Fruit fly (Drosophila melanogaster) whole organism, embryonic: Measurements from ENCODE around the gene CG9467.
A peak's percentile ranks its signal among the peaks of the same experiment; 100 is the strongest.

Experiments
- Aef1 ChIP-seq: fragments of 200-800 bp; sonication (Bioruptor generic); IDR thresholded peaks from 3 replicates; pipeline ENCODE4 v1.3.6; 2022; ENCODE audit warnings: missing biosample characterization, missing genetic modification characterization
- Blimp-1 ChIP-seq: fragments of 200-800 bp; sonication (Bioruptor generic); optimal IDR thresholded peaks from 3 replicates; lab custom pipeline; 2018; ENCODE audit warnings: missing biosample characterization, missing genetic modification characterization, mild to moderate bottlenecking, moderate library complexity, missing genetic modification reagents
- CG10274 ChIP-seq: fragments of 200-800 bp; sonication (Bioruptor generic); optimal IDR thresholded peaks from 3 replicates; lab custom pipeline; 2017; ENCODE audit warnings: missing biosample characterization, mild to moderate bottlenecking, missing genetic modification characterization
- CG10543 ChIP-seq: fragments of 200-800 bp; sonication (Bioruptor generic); optimal IDR thresholded peaks from 3 replicates; lab custom pipeline; 2017; ENCODE audit warnings: missing biosample characterization, mild to moderate bottlenecking, missing genetic modification characterization, moderate library complexity
- CG12744 ChIP-seq: fragments of 200-800 bp; sonication (Bioruptor generic); optimal IDR thresholded peaks from 2 replicates; lab custom pipeline; 2016; ENCODE audit warnings: missing biosample characterization, missing genetic modification characterization
- CG14965 ChIP-seq: fragments of 200-800 bp; sonication (Bioruptor generic); optimal IDR thresholded peaks from 2 replicates; lab custom pipeline; 2016; ENCODE audit warnings: missing biosample characterization, missing genetic modification characterization, borderline replicate concordance
- CG17385 ChIP-seq: fragments of 200-800 bp; sonication (Bioruptor generic); optimal IDR thresholded peaks from 3 replicates; lab custom pipeline; 2018; ENCODE audit warnings: missing biosample characterization, mild to moderate bottlenecking, missing genetic modification characterization
- CG1792 ChIP-seq: fragments of 200-800 bp; sonication (Bioruptor generic); optimal IDR thresholded peaks from 2 replicates; lab custom pipeline; 2016; ENCODE audit warnings: missing biosample characterization, missing genetic modification characterization
- CG18764 ChIP-seq: fragments of 200-800 bp; sonication (Bioruptor generic); optimal IDR thresholded peaks from 3 replicates; lab custom pipeline; 2016; ENCODE audit warnings: missing biosample characterization, missing genetic modification characterization
- CG2120 ChIP-seq: fragments of 200-800 bp; sonication (Bioruptor generic); optimal IDR thresholded peaks from 3 replicates; lab custom pipeline; 2016; ENCODE audit warnings: missing biosample characterization, missing genetic modification characterization
- CG2875 ChIP-seq: fragments of 200-800 bp; sonication (Bioruptor generic); optimal IDR thresholded peaks from 2 replicates; lab custom pipeline; 2017; ENCODE audit warnings: missing biosample characterization, mild to moderate bottlenecking, missing genetic modification characterization, missing genetic modification reagents
- CG2889 ChIP-seq: fragments of 200-800 bp; sonication (Bioruptor generic); IDR thresholded peaks from 3 replicates; pipeline ENCODE4 v1.3.6; 2022; ENCODE audit warnings: missing biosample characterization, missing genetic modification characterization
- CG31365 ChIP-seq: fragments of 200-800 bp; sonication (Bioruptor generic); optimal IDR thresholded peaks from 2 replicates; lab custom pipeline; 2018; ENCODE audit warnings: missing biosample characterization, mild to moderate bottlenecking, missing genetic modification characterization
- CG31388 ChIP-seq: fragments of 200-800 bp; sonication (Bioruptor generic); optimal IDR thresholded peaks from 2 replicates; lab custom pipeline; 2016; ENCODE audit warnings: missing biosample characterization, missing genetic modification characterization
- CG3163 ChIP-seq: fragments of 200-800 bp; sonication (Bioruptor generic); optimal IDR thresholded peaks from 3 replicates; lab custom pipeline; 2016; ENCODE audit warnings: missing biosample characterization, missing genetic modification characterization
- CG32532 ChIP-seq: fragments of 200-800 bp; sonication (Bioruptor generic); IDR thresholded peaks from 2 replicates; pipeline ENCODE4 v1.3.6; 2022; ENCODE audit warnings: missing biosample characterization, missing genetic modification characterization
- CG6689 ChIP-seq: fragments of 200-800 bp; sonication (Bioruptor generic); IDR thresholded peaks from 2 replicates; pipeline ENCODE4 v1.3.6; 2022; ENCODE audit warnings: missing biosample characterization, missing genetic modification characterization
- CG6813 ChIP-seq: fragments of 200-800 bp; sonication (Bioruptor generic); optimal IDR thresholded peaks from 2 replicates; lab custom pipeline; 2017; ENCODE audit warnings: missing biosample characterization, missing genetic modification characterization, mild to moderate bottlenecking, moderate library complexity, missing genetic modification reagents
- CG8089 ChIP-seq: fragments of 200-800 bp; sonication (Bioruptor generic); optimal IDR thresholded peaks from 3 replicates; lab custom pipeline; 2016; ENCODE audit warnings: missing biosample characterization, missing genetic modification characterization
- CG9727 ChIP-seq: fragments of 200-800 bp; sonication (Bioruptor generic); optimal IDR thresholded peaks from 3 replicates; lab custom pipeline; 2017; ENCODE audit warnings: missing biosample characterization, mild to moderate bottlenecking, missing genetic modification characterization
- CG9797 ChIP-seq: fragments of 200-800 bp; sonication (Bioruptor generic); optimal IDR thresholded peaks from 3 replicates; lab custom pipeline; 2018; ENCODE audit warnings: missing biosample characterization, mild to moderate bottlenecking, missing genetic modification characterization
- CTCF ChIP-seq: fragments of 200-800 bp; sonication (Bioruptor generic); optimal IDR thresholded peaks from 2 replicates; lab custom pipeline; 2017; ENCODE audit warnings: missing biosample characterization, mild to moderate bottlenecking, missing genetic modification characterization, moderate library complexity
- CoRest ChIP-seq: fragments of 200-800 bp; sonication (Bioruptor generic); optimal IDR thresholded peaks from 3 replicates; lab custom pipeline; 2018; ENCODE audit warnings: missing biosample characterization, mild to moderate bottlenecking, missing genetic modification characterization, moderate library complexity
- Dad ChIP-seq: fragments of 200-800 bp; sonication (Bioruptor generic); optimal IDR thresholded peaks from 3 replicates; lab custom pipeline; 2016; ENCODE audit warnings: missing biosample characterization, missing genetic modification characterization
- Dek ChIP-seq: fragments of 200-800 bp; sonication (Bioruptor generic); optimal IDR thresholded peaks from 3 replicates; lab custom pipeline; 2019; ENCODE audit warnings: missing biosample characterization, mild to moderate bottlenecking, missing genetic modification characterization, moderate library complexity
- E2f1 ChIP-seq: fragments of 200-800 bp; sonication (Bioruptor generic); IDR thresholded peaks from 2 replicates; pipeline ENCODE4 v1.3.6; 2022; ENCODE audit warnings: missing biosample characterization, missing genetic modification characterization
- Gsc ChIP-seq: fragments of 200-800 bp; sonication (Bioruptor generic); IDR thresholded peaks from 2 replicates; pipeline ENCODE4 v1.3.6; 2022; ENCODE audit warnings: missing biosample characterization, missing genetic modification characterization
- HHEX ChIP-seq: fragments of 200-800 bp; sonication (Bioruptor generic); optimal IDR thresholded peaks from 3 replicates; lab custom pipeline; 2017; ENCODE audit warnings: missing biosample characterization, mild to moderate bottlenecking, missing genetic modification characterization, missing genetic modification reagents
- HLHmδ ChIP-seq: fragments of 200-800 bp; sonication (Bioruptor generic); optimal IDR thresholded peaks from 2 replicates; lab custom pipeline; 2018; ENCODE audit warnings: missing biosample characterization, mild to moderate bottlenecking, missing genetic modification characterization, moderate library complexity
- MTF-1 ChIP-seq: fragments of 200-800 bp; sonication (Bioruptor generic); optimal IDR thresholded peaks from 2 replicates; lab custom pipeline; 2018; ENCODE audit warnings: missing biosample characterization, mild to moderate bottlenecking, missing genetic modification characterization, borderline replicate concordance
- Mrtf ChIP-seq: fragments of 200-800 bp; sonication (Bioruptor generic); IDR thresholded peaks from 3 replicates; pipeline ENCODE4 v1.3.6; 2022; ENCODE audit warnings: missing biosample characterization, missing genetic modification characterization
- NC2α ChIP-seq: fragments of 200-800 bp; sonication (Bioruptor generic); optimal IDR thresholded peaks from 2 replicates; lab custom pipeline; 2016; ENCODE audit warnings: missing biosample characterization, missing genetic modification characterization
- NK7.1 ChIP-seq: fragments of 200-800 bp; sonication (Bioruptor generic); optimal IDR thresholded peaks from 3 replicates; lab custom pipeline; 2016; ENCODE audit warnings: missing biosample characterization, missing genetic modification characterization
- Oli ChIP-seq: fragments of 200-800 bp; sonication (Bioruptor generic); optimal IDR thresholded peaks from 2 replicates; lab custom pipeline; 2018; ENCODE audit warnings: missing biosample characterization, mild to moderate bottlenecking, missing genetic modification characterization, moderate library complexity
- Sry-β ChIP-seq: fragments of 200-800 bp; sonication (Bioruptor generic); optimal IDR thresholded peaks from 2 replicates; lab custom pipeline; 2018; ENCODE audit warnings: missing biosample characterization, mild to moderate bottlenecking, missing genetic modification characterization, moderate library complexity
- Stat92E ChIP-seq, 3 experiments: fragments of >200 bp in 2 of 3; fragments of 200-800 bp in 1 of 3; sonication (Bioruptor generic) in 1 of 3; optimal IDR thresholded peaks; 2 replicates each; lab custom pipeline; 2017 to 2019; ENCODE audit warnings: missing biosample characterization in 3 of 3, missing genetic modification characterization in 3 of 3, mild to moderate bottlenecking in 1 of 3, moderate library complexity in 1 of 3
- Tbp ChIP-seq: fragments of >200 bp; optimal IDR thresholded peaks from 2 replicates; lab custom pipeline; 2018; ENCODE audit warnings: missing biosample characterization, missing genetic modification characterization
- abd-A ChIP-seq: fragments of 200-800 bp; sonication (Bioruptor generic); optimal IDR thresholded peaks from 3 replicates; lab custom pipeline; 2019; ENCODE audit warnings: missing biosample characterization, mild to moderate bottlenecking, missing genetic modification characterization, moderate library complexity
- ap ChIP-seq: fragments of 200-800 bp; sonication (Bioruptor generic); IDR thresholded peaks from 2 replicates; pipeline ENCODE4 v1.3.6; 2022; ENCODE audit warnings: missing biosample characterization, missing genetic modification characterization
- chn ChIP-seq: fragments of 200-800 bp; sonication (Bioruptor generic); optimal IDR thresholded peaks from 2 replicates; lab custom pipeline; 2016; ENCODE audit warnings: missing biosample characterization, missing genetic modification characterization
- crc ChIP-seq: fragments of 200-800 bp; sonication (Bioruptor generic); optimal IDR thresholded peaks from 2 replicates; lab custom pipeline; 2016; ENCODE audit warnings: missing biosample characterization, missing genetic modification characterization
- disco-r ChIP-seq: fragments of 200-800 bp; sonication (Bioruptor generic); optimal IDR thresholded peaks from 2 replicates; lab custom pipeline; 2016; ENCODE audit warnings: missing biosample characterization, missing genetic modification characterization
- dmrt99B ChIP-seq: fragments of 200-800 bp; sonication (Bioruptor generic); optimal IDR thresholded peaks from 2 replicates; lab custom pipeline; 2018; ENCODE audit warnings: missing biosample characterization, mild to moderate bottlenecking, missing genetic modification characterization, moderate library complexity
- ewg ChIP-seq: fragments of 200-800 bp; sonication (Bioruptor generic); optimal IDR thresholded peaks from 3 replicates; lab custom pipeline; 2017; ENCODE audit warnings: mild to moderate bottlenecking, missing biosample characterization, missing genetic modification reagents, missing genetic modification characterization
- hbn ChIP-seq: fragments of 200-800 bp; sonication (Bioruptor generic); IDR thresholded peaks from 2 replicates; pipeline ENCODE4 v1.3.6; 2022; ENCODE audit warnings: missing biosample characterization, missing genetic modification characterization; ENCODE audit not compliant: partially characterized antibody
- lbe ChIP-seq: fragments of 200-800 bp; sonication (Bioruptor generic); optimal IDR thresholded peaks from 2 replicates; lab custom pipeline; 2016; ENCODE audit warnings: missing biosample characterization, mild to moderate bottlenecking, missing genetic modification characterization
- row ChIP-seq: fragments of 200-800 bp; sonication (Bioruptor generic); IDR thresholded peaks from 3 replicates; pipeline ENCODE4 v1.3.6; 2022; ENCODE audit warnings: missing biosample characterization, missing genetic modification characterization
- schlank ChIP-seq: fragments of 200-800 bp; sonication (Bioruptor generic); optimal IDR thresholded peaks from 2 replicates; lab custom pipeline; 2018; ENCODE audit warnings: missing biosample characterization, mild to moderate bottlenecking, missing genetic modification characterization
- sug ChIP-seq: fragments of 200-800 bp; optimal IDR thresholded peaks from 2 replicates; lab custom pipeline; 2019; ENCODE audit warnings: missing biosample characterization, mild to moderate bottlenecking, missing genetic modification characterization, moderate library complexity
- tap ChIP-seq: fragments of 200-800 bp; optimal IDR thresholded peaks from 3 replicates; lab custom pipeline; 2019; ENCODE audit warnings: missing biosample characterization, mild to moderate bottlenecking, missing genetic modification characterization, moderate library complexity

The CG9467 gene

dm6 chr3R:9800644-9801330 is at the start of gene CG9467, which contains the start of gene CG8526 (continued):
- TF ChIP-seq dmrt99B (no peak), CG3163 (GFP tag; lab: Kevin White, UChicago) (no peak), disco-r (GFP tag; lab: Kevin White, UChicago) (no peak), lbe (GFP tag; lab: Kevin White, UChicago) (peak; percentile 65), CG6813 (no peak), Aef1 (GFP tag; lab: Robert Waterston, UW) (peak; percentile 69), Tbp (GFP tag; lab: Kevin White, UChicago) (no peak), CG31388 (GFP tag; lab: Kevin White, UChicago) (peak; percentile 65), CG10274 (GFP tag; lab: Kevin White, UChicago) (no peak), sug (tag; lab: Kevin White, UChicago) (peak; percentile 100), chn (GFP tag; lab: Kevin White, UChicago) (peak; percentile 44), MTF-1 (GFP tag; lab: Kevin White, UChicago) (no peak), HHEX (GFP tag; lab: Kevin White, UChicago) (peak; percentile 60), Oli (tag; lab: Kevin White, UChicago) (peak; percentile 37), Sry-β (GFP tag; lab: Kevin White, UChicago) (peak; percentile 44), Dek (peak; percentile 72), NK7.1 (GFP tag; lab: Kevin White, UChicago) (no peak), schlank (tag; lab: Kevin White, UChicago) (no peak), CG6689 (GFP tag; lab: Robert Waterston, UW) (peak; percentile 39; the same call in 1 of the 2 replicates), E2f1 (peak; percentile 38; the same call in 1 of the 2 replicates), CG1792 (no peak), Blimp-1 (GFP tag; lab: Kevin White, UChicago) (no peak), ewg (GFP tag; lab: Kevin White, UChicago) (no peak), NC2α (GFP tag; lab: Kevin White, UChicago) (no peak), CG10543 (peak; percentile 77), hbn (peak; percentile 75), CG18764 (GFP tag; lab: Kevin White, UChicago) (no peak), CG2875 (GFP tag; lab: Kevin White, UChicago) (no peak), tap (tag; lab: Kevin White, UChicago) (no peak), CG8089 (no peak), abd-A (tag; lab: Kevin White, UChicago) (no peak), CoRest (tag; lab: Kevin White, UChicago) (peak; percentile 89), Dad (GFP tag; lab: Kevin White, UChicago) (no peak), Stat92E (GFP tag; optimal IDR thresholded peaks at IDR 0.05; lab: Kevin White, UChicago) (no peak), CG12744 (GFP tag; lab: Kevin White, UChicago) (no peak), CG2889 (GFP tag; lab: Robert Waterston, UW) (peak; percentile 69; the same call in 2 of the 3 replicates), HLHmδ (GFP tag; lab: Kevin White, UChicago) (no peak), Gsc (GFP tag; lab: Robert Waterston, UW) (no peak), CG9797 (GFP tag; lab: Kevin White, UChicago) (peak; percentile 85), row (peak; percentile 97), CG17385 (no peak), CG2120 (GFP tag; lab: Kevin White, UChicago) (peak; percentile 74), CG14965 (GFP tag; lab: Kevin White, UChicago) (no peak), CG9727 (GFP tag; lab: Kevin White, UChicago) (peak; percentile 69), Mrtf (0 out of 3 replicates have a peak, but pooled peaks have one; percentile 9), CG32532 (peak; percentile 69), ap (GFP tag; lab: Robert Waterston, UW) (no peak), CTCF (GFP tag; lab: Kevin White, UChicago) (no peak), crc (GFP tag; lab: Kevin White, UChicago) (no peak), CG31365 (tag; lab: Kevin White, UChicago) (no peak)
